Fruit fly (Drosophila melanogaster): ENCODE results near the gene sd.

The sd gene

dm6 chrX:15785429-15786239 is 18.5 kb upstream of the sd start, which contains the start of the genes Paf-AHalpha and mRpS30 (continued):
- TF ChIP-seq dati (GFP tag; IDR thresholded peaks at IDR 0.05) (no peak), CG16779 (GFP tag; IDR thresholded peaks at IDR 0.05) (no peak), CG8281 (tag; optimal IDR thresholded peaks at IDR 0.05) (no peak), vvl (GFP tag; IDR thresholded peaks at IDR 0.05) (peak; percentile 25; the same call in 1 of the 2 replicates), Rx (GFP tag; IDR thresholded peaks at IDR 0.05) (no peak), trh (GFP tag; optimal IDR thresholded peaks at IDR 0.05) (no peak), CG31224 (GFP tag; IDR thresholded peaks at IDR 0.05) (no peak), Neu2 (GFP tag; optimal IDR thresholded peaks at IDR 0.05; ENCODE audit: borderline replicate concordance) (no peak), danr (GFP tag; IDR thresholded peaks at IDR 0.05) (no peak), oc (tag; optimal IDR thresholded peaks at IDR 0.05) (no peak), sc (optimal IDR thresholded peaks at IDR 0.05) (no peak), sc (GFP tag; optimal IDR thresholded peaks at IDR 0.05) (no peak), fu2 (GFP tag; optimal IDR thresholded peaks at IDR 0.05) (no peak), slbo (GFP tag; IDR thresholded peaks at IDR 0.05) (peak; percentile 34; the same call in 1 of the 2 replicates), pum (GFP tag; optimal IDR thresholded peaks at IDR 0.05) (no peak), CG17361 (GFP tag; IDR thresholded peaks at IDR 0.05) (no peak), crp (GFP tag; optimal IDR thresholded peaks at IDR 0.05) (peak in 1 of 2 experiments; percentile 78), CG17829 (tag; optimal IDR thresholded peaks at IDR 0.05) (no peak), Sry-β (GFP tag; optimal IDR thresholded peaks at IDR 0.05) (no peak), CG33557 (GFP tag; optimal IDR thresholded peaks at IDR 0.05) (no peak), salm (tag; optimal IDR thresholded peaks at IDR 0.05) (no peak), CG6683 (GFP tag; optimal IDR thresholded peaks at IDR 0.05) (no peak), ro (GFP tag; IDR thresholded peaks at IDR 0.05) (no peak), Dp (GFP tag; optimal IDR thresholded peaks at IDR 0.05) (peak; percentile 32), usp (GFP tag; optimal IDR thresholded peaks at IDR 0.05) (no peak), CG6654 (GFP tag; optimal IDR thresholded peaks at IDR 0.05) (no peak), klu (GFP tag; IDR thresholded peaks at IDR 0.05) (no peak), CG8089 (GFP tag; optimal IDR thresholded peaks at IDR 0.05) (no peak), Lpt (GFP tag; optimal IDR thresholded peaks at IDR 0.05) (no peak), CG13287 (GFP tag; IDR thresholded peaks at IDR 0.05; ENCODE audit: partially characterized antibody) (no peak), D19B (GFP tag; optimal IDR thresholded peaks at IDR 0.05) (no peak), psq (GFP tag; optimal IDR thresholded peaks at IDR 0.05) (no peak), CG17568 (GFP tag; optimal IDR thresholded peaks at IDR 0.05) (no peak), YL-1 (GFP tag; optimal IDR thresholded peaks at IDR 0.05) (peak; percentile 52), E2f2 (GFP tag; IDR thresholded peaks at IDR 0.05) (peak; percentile 26; the same call in 1 of the 2 replicates), pzg (GFP tag; optimal IDR thresholded peaks at IDR 0.05) (peak; percentile 58), fd3F (GFP tag; optimal IDR thresholded peaks at IDR 0.05) (no peak), CG15696 (tag; optimal IDR thresholded peaks at IDR 0.05) (no peak), Med (GFP tag) (no peak)

DNA sequence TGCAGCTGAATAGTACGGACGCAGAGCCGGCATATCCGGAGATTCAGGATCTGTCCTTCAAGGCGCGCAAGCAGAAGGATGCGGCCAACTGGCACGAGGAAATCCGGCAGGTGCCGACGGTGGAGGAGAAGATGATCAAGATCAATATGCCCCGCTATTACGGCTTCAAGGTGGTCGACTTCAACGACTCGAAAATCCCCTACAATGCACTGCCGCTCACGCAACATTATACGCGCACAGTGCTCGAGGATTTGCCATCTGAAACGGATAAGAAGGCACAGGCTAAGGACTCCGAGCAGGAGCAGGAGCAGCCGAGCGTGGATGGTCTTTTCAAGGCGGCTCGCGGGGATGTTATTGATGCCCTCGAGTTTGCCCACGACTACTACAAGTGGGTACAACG is 17.9 kb upstream of the sd start:
- TF ChIP-seq Med (GFP tag), result peak; percentile 15
- TF ChIP-seq CG10274 (GFP tag; optimal IDR thresholded peaks at IDR 0.05), result peak; percentile 93
- TF ChIP-seq kni (GFP tag; optimal IDR thresholded peaks at IDR 0.05), result no peak
- no peak for TF ChIP-seq gro (GFP tag; optimal IDR thresholded peaks at IDR 0.05)
- TF ChIP-seq bbx (GFP tag; IDR thresholded peaks at IDR 0.05; ENCODE audit: partially characterized antibody), result 0 out of 2 replicates have a peak, but pooled peaks have one; percentile 0
- no peak for TF ChIP-seq CG12104 (GFP tag; optimal IDR thresholded peaks at IDR 0.05)
